Fruit fly (Drosophila melanogaster) whole organism, adult: Measurements from ENCODE around the gene CG14326.

Experiments
- kay ChIP-seq: fragments of 200-800 bp; sonication (Bioruptor generic); peaks from one replicate; lab custom pipeline; 2016; ENCODE audit warnings: missing biosample characterization, missing genetic modification characterization, borderline replicate concordance
- toe ChIP-seq: fragments of 200-800 bp; sonication (Bioruptor generic); optimal IDR thresholded peaks from 2 replicates; lab custom pipeline; 2016; ENCODE audit warnings: missing biosample characterization, missing genetic modification characterization

- TF ChIP-seq kay (no peak), toe (GFP tag; lab: Kevin White, UChicago) (no peak)
These were observed 24.8 kb upstream of the CG14326 start, which contains the start of gene Sgs5bis for dm6 chr3R:17594086-17594485.
